Fruit fly (Drosophila melanogaster): Measurements from ENCODE around the gene Cp7Fa.

The Cp7Fa gene

dm6 chrX:8469606-8470005, 1.1 kb upstream of the Cp7Fa start:
- TF ChIP-seq insv (optimal IDR thresholded peaks at IDR 0.05): no peak
- no peak for TF ChIP-seq Myc (optimal IDR thresholded peaks at IDR 0.05)
- no peak for TF ChIP-seq Sin3A (optimal IDR thresholded peaks at IDR 0.05)
- TF ChIP-seq h (optimal IDR thresholded peaks at IDR 0.05): no peak
- no peak for TF ChIP-seq ttk (optimal IDR thresholded peaks at IDR 0.05)
- TF ChIP-seq psq (optimal IDR thresholded peaks at IDR 0.05): no peak

DNA sequence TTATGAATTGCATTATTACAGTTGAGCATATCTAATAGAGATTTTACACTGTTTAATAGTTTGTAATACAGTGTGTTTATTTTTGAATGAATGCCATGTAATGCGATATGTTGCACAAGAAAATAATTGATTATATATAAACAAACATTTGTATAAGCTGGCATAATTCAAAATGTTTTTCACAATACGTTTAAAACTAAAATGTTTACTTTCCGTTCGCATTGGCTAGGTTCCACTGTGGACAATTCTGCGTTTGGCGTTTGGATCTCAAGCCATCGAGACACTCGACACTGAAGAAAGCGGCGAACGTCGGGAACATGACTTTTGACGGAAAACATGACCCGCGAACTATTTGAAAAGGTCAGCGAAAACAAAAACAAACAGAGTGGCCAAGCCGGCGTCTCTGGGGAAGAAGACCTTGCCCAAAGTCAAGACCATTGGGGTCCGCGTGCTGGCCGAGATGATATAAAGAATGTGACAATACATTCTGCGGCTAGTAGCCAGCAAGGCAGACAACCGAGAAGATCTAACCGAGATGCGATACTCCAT, 2.7 kb downstream of the Cp7Fa start, which contains the start of gene Cp7Fb:
TSS of gene Cp7Fb (plus strand) at position 499 of the 549 bp plus-strand sequence.
- TF ChIP-seq psq (optimal IDR thresholded peaks at IDR 0.05) (no peak), Myc (optimal IDR thresholded peaks at IDR 0.05) (no peak), insv (optimal IDR thresholded peaks at IDR 0.05) (no peak), Sin3A (optimal IDR thresholded peaks at IDR 0.05) (no peak), ttk (optimal IDR thresholded peaks at IDR 0.05) (no peak), h (optimal IDR thresholded peaks at IDR 0.05) (no peak)

DNA sequence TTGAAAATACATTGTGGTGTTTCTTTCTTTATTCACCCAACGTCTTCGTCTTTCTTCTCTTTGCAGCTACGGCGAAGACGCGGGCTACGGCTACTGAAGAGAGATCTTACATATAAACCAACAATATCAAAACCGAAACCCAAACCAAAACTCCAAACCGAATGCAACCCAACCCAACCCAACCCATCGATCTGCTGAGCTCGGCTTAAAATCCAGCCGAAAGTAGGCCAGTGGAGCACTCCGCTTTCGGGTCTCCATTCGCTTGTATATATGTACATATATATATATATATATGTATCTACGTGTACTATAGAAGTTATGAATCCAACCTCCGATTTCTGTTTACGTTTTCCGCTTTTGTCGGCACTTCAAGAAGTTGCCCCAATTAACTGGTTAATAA, 5.0 kb downstream of the Cp7Fa start:
- TF ChIP-seq h (optimal IDR thresholded peaks at IDR 0.05) (no peak), psq (optimal IDR thresholded peaks at IDR 0.05) (no peak), insv (optimal IDR thresholded peaks at IDR 0.05) (no peak), ttk (optimal IDR thresholded peaks at IDR 0.05) (no peak), Sin3A (optimal IDR thresholded peaks at IDR 0.05) (no peak), Myc (optimal IDR thresholded peaks at IDR 0.05) (no peak)

dm6 chrX:8476817-8477216, 6.1 kb downstream of the Cp7Fa start, which contains the start of gene Cp7Fc:
Cp7Fc (plus strand) TSS chrX:8477117.
- TF ChIP-seq insv (optimal IDR thresholded peaks at IDR 0.05) (no peak), h (optimal IDR thresholded peaks at IDR 0.05) (no peak), ttk (optimal IDR thresholded peaks at IDR 0.05) (no peak), psq (optimal IDR thresholded peaks at IDR 0.05) (no peak), Sin3A (optimal IDR thresholded peaks at IDR 0.05) (no peak), Myc (optimal IDR thresholded peaks at IDR 0.05) (no peak)

DNA sequence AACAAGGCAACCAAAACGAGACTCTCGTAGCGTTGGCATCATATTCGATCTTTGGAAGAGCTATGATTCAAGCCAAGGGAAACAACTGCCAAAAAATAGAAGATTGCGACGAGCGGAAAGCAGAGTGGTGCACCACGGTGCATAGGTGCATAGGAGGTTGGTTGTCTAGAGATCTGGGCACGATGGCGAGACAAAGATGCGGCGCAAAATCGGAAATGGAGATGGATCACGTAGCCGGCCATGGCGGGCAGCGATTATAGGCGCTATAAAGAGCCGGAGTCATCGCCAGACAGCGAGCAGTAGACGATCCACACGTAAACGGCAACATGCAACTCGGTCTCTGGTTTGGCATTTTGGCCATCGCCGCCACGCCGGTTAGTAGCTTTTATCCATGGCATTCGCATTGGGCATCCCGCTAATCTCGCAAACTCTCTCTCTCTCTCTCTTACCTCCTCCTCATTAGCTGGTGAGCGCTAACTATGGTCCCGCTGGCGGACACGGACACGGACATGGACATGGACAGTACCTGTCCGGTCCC, 8.4 kb downstream of the Cp7Fa start, which contains the start of gene Cp36:
TSS of gene Cp36 (plus strand) at position 289 of the 538 bp plus-strand sequence.
- TF ChIP-seq insv (optimal IDR thresholded peaks at IDR 0.05) (no peak), h (optimal IDR thresholded peaks at IDR 0.05) (no peak), Sin3A (optimal IDR thresholded peaks at IDR 0.05) (no peak), Myc (optimal IDR thresholded peaks at IDR 0.05) (no peak)

- TF ChIP-seq insv (optimal IDR thresholded peaks at IDR 0.05) (no peak), ttk (optimal IDR thresholded peaks at IDR 0.05) (no peak), Myc (optimal IDR thresholded peaks at IDR 0.05) (no peak), psq (optimal IDR thresholded peaks at IDR 0.05) (no peak), Sin3A (optimal IDR thresholded peaks at IDR 0.05) (no peak)
Measured at dm6 chrX:8481462-8481861, 10.8 kb downstream of the Cp7Fa start, which contains the start of gene Cp38. Cp38 (plus strand) TSS chrX:8481837.

- no peak for TF ChIP-seq ttk (optimal IDR thresholded peaks at IDR 0.05)
- no peak for TF ChIP-seq Sin3A (optimal IDR thresholded peaks at IDR 0.05)
- TF ChIP-seq insv (optimal IDR thresholded peaks at IDR 0.05): no peak
- no peak for TF ChIP-seq psq (optimal IDR thresholded peaks at IDR 0.05)
- TF ChIP-seq Myc (optimal IDR thresholded peaks at IDR 0.05): no peak
- TF ChIP-seq h (optimal IDR thresholded peaks at IDR 0.05): no peak
Measured at dm6 chrX:8483671-8484070, 13.0 kb downstream of the Cp7Fa start, which contains the start of gene CG33223. CG33223 (minus strand) TSS chrX:8483885.

DNA sequence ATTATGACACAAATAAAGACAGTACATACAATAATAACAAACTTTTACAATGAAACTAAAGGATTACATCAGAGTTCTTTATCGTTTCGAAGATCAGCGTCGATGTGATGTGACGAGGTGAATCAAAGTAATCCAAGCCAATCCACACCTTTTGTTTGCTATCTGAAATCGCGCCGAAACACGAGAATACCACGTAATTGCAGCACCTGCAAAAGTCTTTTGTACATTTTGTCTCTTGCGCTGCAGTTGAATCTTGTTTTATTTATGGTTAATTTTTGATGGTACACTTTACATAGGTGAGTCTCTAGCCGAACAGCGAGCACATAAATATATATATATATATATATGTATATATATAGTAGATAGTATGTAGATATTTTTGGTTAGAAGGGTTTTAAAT, 14.1 kb downstream of the Cp7Fa start:
- TF ChIP-seq psq (optimal IDR thresholded peaks at IDR 0.05) (no peak), h (optimal IDR thresholded peaks at IDR 0.05) (no peak), ttk (optimal IDR thresholded peaks at IDR 0.05) (no peak), insv (optimal IDR thresholded peaks at IDR 0.05) (no peak), Sin3A (optimal IDR thresholded peaks at IDR 0.05) (no peak), Myc (optimal IDR thresholded peaks at IDR 0.05) (no peak)

- TF ChIP-seq h (optimal IDR thresholded peaks at IDR 0.05): no peak
- no peak for TF ChIP-seq Myc (optimal IDR thresholded peaks at IDR 0.05)
- no peak for TF ChIP-seq Sin3A (optimal IDR thresholded peaks at IDR 0.05)
Measured at dm6 chrX:8489048-8489447, 18.4 kb downstream of the Cp7Fa start, which contains the start of gene CG33181. CG33181 (plus strand) TSS chrX:8489348.

DNA sequence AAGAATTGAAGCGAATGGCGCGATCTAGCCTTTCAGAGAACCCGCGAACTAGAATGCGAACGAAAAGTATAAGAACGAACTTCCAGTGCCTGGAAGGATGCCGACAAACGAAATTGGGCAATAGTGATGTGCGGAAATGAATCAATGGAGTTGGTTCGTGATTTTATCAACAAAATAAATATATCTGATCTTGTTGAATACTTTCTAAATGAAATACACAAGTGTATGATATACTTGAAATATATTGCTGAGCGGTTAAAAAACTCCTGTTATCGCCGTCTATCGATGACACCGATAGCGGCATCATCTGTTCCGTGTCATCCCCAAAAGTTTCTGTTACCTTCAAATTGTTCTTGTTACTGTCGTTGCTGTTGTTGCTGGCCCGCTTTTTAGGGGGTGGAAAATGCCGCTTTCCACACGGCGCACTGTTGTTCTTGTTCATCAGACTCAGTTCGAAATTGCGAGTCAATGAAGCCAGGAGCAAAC, 18.8 kb downstream of the Cp7Fa start, which contains the start of gene otu:
TSS of gene otu (minus strand) at position 51 of the 486 bp plus-strand sequence.
- no peak for TF ChIP-seq insv (optimal IDR thresholded peaks at IDR 0.05)
- TF ChIP-seq Sin3A (optimal IDR thresholded peaks at IDR 0.05): no peak
- no peak for TF ChIP-seq h (optimal IDR thresholded peaks at IDR 0.05)
- TF ChIP-seq ttk (optimal IDR thresholded peaks at IDR 0.05): no peak
- TF ChIP-seq psq (optimal IDR thresholded peaks at IDR 0.05): no peak
- no peak for TF ChIP-seq Myc (optimal IDR thresholded peaks at IDR 0.05)

DNA sequence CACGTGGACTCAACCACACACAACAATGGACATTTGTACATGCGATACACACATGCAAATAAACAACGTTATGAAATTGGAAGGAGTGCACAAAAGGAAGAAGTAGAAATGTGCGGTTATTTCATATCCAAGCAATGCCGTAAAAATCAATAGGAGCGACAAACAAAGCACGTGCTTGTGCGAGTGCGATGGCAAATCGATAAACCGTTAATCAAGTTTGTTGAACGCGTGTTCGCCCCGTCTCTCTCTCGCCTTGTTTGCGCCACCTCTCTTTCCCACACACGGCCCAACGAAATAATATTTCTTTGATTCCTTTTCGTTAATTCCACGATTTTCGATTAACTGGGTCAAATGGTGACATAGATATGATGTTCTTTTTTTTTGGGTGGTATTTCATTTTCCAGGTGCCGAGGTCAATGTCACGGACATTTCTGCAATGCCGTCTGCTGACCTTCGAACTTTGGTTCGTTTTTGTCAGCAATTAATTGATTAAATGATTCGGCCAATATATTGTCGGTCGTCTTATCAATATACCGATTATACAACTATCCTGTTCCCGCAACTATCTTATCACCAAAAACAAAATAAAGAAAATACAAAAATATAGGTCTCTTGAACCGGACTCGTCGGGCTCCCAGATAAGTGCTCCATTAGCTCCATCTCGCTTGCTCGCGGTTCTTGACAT, 19.7 kb downstream of the Cp7Fa start:
- TF ChIP-seq Sin3A (optimal IDR thresholded peaks at IDR 0.05) (no peak), Myc (optimal IDR thresholded peaks at IDR 0.05) (no peak), psq (optimal IDR thresholded peaks at IDR 0.05) (no peak), h (optimal IDR thresholded peaks at IDR 0.05) (no peak), insv (optimal IDR thresholded peaks at IDR 0.05) (no peak), ttk (optimal IDR thresholded peaks at IDR 0.05) (no peak)

DNA sequence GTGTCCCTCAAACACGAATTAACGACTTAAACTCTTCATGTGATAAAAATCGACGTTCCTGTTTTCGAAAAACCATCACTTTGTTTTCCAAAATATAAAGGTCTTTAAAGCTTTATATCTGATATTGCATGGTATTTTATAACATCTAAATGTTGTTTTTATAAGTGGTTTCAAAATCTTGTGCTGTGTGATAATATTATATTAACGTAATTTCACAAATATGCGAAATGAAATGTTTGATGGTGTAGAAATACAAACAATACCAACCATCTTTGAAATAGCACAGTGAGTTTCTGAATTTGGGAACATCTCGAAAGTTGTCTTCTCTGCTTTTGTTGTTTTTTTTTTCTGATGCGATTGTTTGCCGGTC, 20.3 kb downstream of the Cp7Fa start:
- TF ChIP-seq insv (optimal IDR thresholded peaks at IDR 0.05) (no peak), ttk (optimal IDR thresholded peaks at IDR 0.05) (no peak), h (optimal IDR thresholded peaks at IDR 0.05) (no peak), Sin3A (optimal IDR thresholded peaks at IDR 0.05) (no peak), Myc (optimal IDR thresholded peaks at IDR 0.05) (no peak), psq (optimal IDR thresholded peaks at IDR 0.05) (no peak)
